Worm (Caenorhabditis elegans): ENCODE results near the gene T23G4.127.

DNA sequence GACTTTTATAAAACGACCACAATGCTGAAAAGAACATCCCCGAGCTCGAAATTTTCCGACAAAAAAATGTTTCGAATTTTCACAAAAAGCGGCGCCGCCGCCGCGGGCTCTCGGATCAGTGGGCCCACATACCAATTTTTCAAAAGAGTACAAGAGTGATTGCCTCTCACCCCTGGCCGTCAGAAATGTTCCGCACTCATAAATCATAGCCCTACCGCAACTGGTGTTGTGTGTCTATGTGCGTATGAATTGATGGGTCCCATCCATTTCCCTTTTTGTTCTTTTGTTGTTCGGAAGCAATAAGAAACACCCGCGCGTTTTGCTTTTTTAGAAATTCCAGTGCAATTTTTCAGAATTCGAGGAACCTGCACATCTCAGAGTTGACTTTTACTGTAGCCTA, 3.9 kb downstream of the T23G4.127 start:
- TF ChIP-seq ceh-82 (tag; optimal IDR thresholded peaks at IDR 0.05) (no peak), zip-2 (tag; optimal IDR thresholded peaks at IDR 0.05) (no peak), daf-12 (tag; optimal IDR thresholded peaks at IDR 0.05) (no peak), ceh-28 (tag; optimal IDR thresholded peaks at IDR 0.05) (no peak), ztf-11 (tag; optimal IDR thresholded peaks at IDR 0.05) (no peak), saeg-2 (GFP tag; IDR thresholded peaks at IDR 0.05) (no peak), snpc-4 (tag; optimal IDR thresholded peaks at IDR 0.05) (no peak)
